Worm (Caenorhabditis elegans) whole organism, late embryonic: ENCODE results near the gene secs-1.

Experiments
- C08G9.2 ChIP-seq: sonication (generic microtip); optimal IDR thresholded peaks from 2 replicates; lab custom pipeline; 2016; ENCODE audit warnings: mild to moderate bottlenecking, missing genetic modification characterization, moderate library complexity, missing compliant biosample characterization
- C38D4.7 ChIP-seq: fragments of 200-800 bp; sonication (Bioruptor generic); optimal IDR thresholded peaks from 2 replicates; lab custom pipeline; 2018; ENCODE audit warnings: mild to moderate bottlenecking, missing genetic modification characterization, moderate library complexity, missing compliant biosample characterization
- K02D7.2 ChIP-seq: sonication (generic microtip); optimal IDR thresholded peaks from 2 replicates; lab custom pipeline; 2017; ENCODE audit warnings: mild to moderate bottlenecking, missing genetic modification characterization, missing compliant biosample characterization
- K09A11.1 ChIP-seq: sonication (generic microtip); optimal IDR thresholded peaks from 2 replicates; lab custom pipeline; 2017; ENCODE audit warnings: antibody characterized with exemption, mild to moderate bottlenecking, missing genetic modification characterization, missing compliant biosample characterization; ENCODE audit not compliant: insufficient read depth
- T23F11.4 ChIP-seq: fragments of 200-800 bp; sonication (Bioruptor generic); optimal IDR thresholded peaks from 2 replicates; lab custom pipeline; 2018; ENCODE audit warnings: mild to moderate bottlenecking, missing genetic modification characterization, missing compliant biosample characterization
- Y22D7AL.16 ChIP-seq: sonication (generic microtip); optimal IDR thresholded peaks from 2 replicates; lab custom pipeline; 2016; ENCODE audit warnings: missing genetic modification characterization, missing compliant biosample characterization
- ceh-14 ChIP-seq: sonication (generic microtip); optimal IDR thresholded peaks from 2 replicates; lab custom pipeline; 2016; ENCODE audit warnings: missing genotype, missing genetic modification characterization, missing compliant biosample characterization
- ceh-22 ChIP-seq: sonication (generic microtip); optimal IDR thresholded peaks from 2 replicates; lab custom pipeline; 2017; ENCODE audit warnings: missing biosample characterization, missing genetic modification characterization
- ceh-24 ChIP-seq: sonication (generic microtip); optimal IDR thresholded peaks from 2 replicates; lab custom pipeline; 2016; ENCODE audit warnings: mild to moderate bottlenecking, missing genetic modification characterization, missing compliant biosample characterization
- ceh-30 ChIP-seq: fragments of 150-350 bp; optimal IDR thresholded peaks from 2 replicates; lab custom pipeline; 2014; ENCODE audit warnings: missing biosample characterization, missing genetic modification characterization
- ceh-31 ChIP-seq: sonication (generic microtip); optimal IDR thresholded peaks from 2 replicates; lab custom pipeline; 2016; ENCODE audit warnings: missing genetic modification characterization, missing compliant biosample characterization
- ceh-34 ChIP-seq: sonication (generic microtip); optimal IDR thresholded peaks from 2 replicates; lab custom pipeline; 2016; ENCODE audit warnings: mild to moderate bottlenecking, missing genetic modification characterization, missing compliant biosample characterization
- ceh-45 ChIP-seq: fragments of 200-800 bp; sonication (Bioruptor generic); IDR thresholded peaks from 2 replicates; pipeline ENCODE4 v1.3.6; 2022; ENCODE audit warnings: missing genetic modification reagents, missing genetic modification characterization, missing compliant biosample characterization
- ceh-48 ChIP-seq: sonication (generic microtip); optimal IDR thresholded peaks from 2 replicates; lab custom pipeline; 2016; ENCODE audit warnings: missing genetic modification characterization, inconsistent platforms, missing compliant biosample characterization
- ceh-6 ChIP-seq: fragments of 200-800 bp; sonication (Bioruptor generic); optimal IDR thresholded peaks from 2 replicates; lab custom pipeline; 2018; ENCODE audit warnings: mild to moderate bottlenecking, missing genetic modification characterization, missing compliant biosample characterization
- che-1 ChIP-seq: sonication (generic microtip); optimal IDR thresholded peaks from 2 replicates; lab custom pipeline; 2016; ENCODE audit warnings: mild to moderate bottlenecking, missing genetic modification characterization, missing compliant biosample characterization
- elt-2 ChIP-seq: sonication (generic microtip); optimal IDR thresholded peaks from 2 replicates; lab custom pipeline; 2016; ENCODE audit warnings: missing genetic modification reagents, missing genetic modification characterization, missing compliant biosample characterization
- elt-4 ChIP-seq: sonication (generic microtip); optimal IDR thresholded peaks from 2 replicates; lab custom pipeline; 2016; ENCODE audit warnings: missing genetic modification characterization, missing compliant biosample characterization
- ets-4 ChIP-seq: sonication (generic microtip); optimal IDR thresholded peaks from 2 replicates; lab custom pipeline; 2016; ENCODE audit warnings: missing genetic modification characterization, missing compliant biosample characterization
- eyg-1 ChIP-seq: sonication (generic microtip); optimal IDR thresholded peaks from 2 replicates; lab custom pipeline; 2016; ENCODE audit warnings: missing genotype, missing genetic modification characterization, missing compliant biosample characterization
- fax-1 ChIP-seq: sonication (generic microtip); optimal IDR thresholded peaks from 2 replicates; lab custom pipeline; 2016; ENCODE audit warnings: missing genotype, missing genetic modification characterization, missing compliant biosample characterization
- fkh-10 ChIP-seq: fragments of 150-350 bp; optimal IDR thresholded peaks from 2 replicates; lab custom pipeline; 2014; ENCODE audit warnings: missing biosample characterization, missing genetic modification reagents, missing genetic modification characterization
- fkh-6 ChIP-seq: sonication (generic microtip); optimal IDR thresholded peaks from 2 replicates; lab custom pipeline; 2016; ENCODE audit warnings: missing genetic modification characterization, missing compliant biosample characterization
- gmeb-2 ChIP-seq: sonication (generic microtip); optimal IDR thresholded peaks from 2 replicates; lab custom pipeline; 2016; ENCODE audit warnings: missing genetic modification characterization, inconsistent platforms, missing compliant biosample characterization
- hlh-13 ChIP-seq: fragments of 200-800 bp; sonication (Bioruptor generic); optimal IDR thresholded peaks from 2 replicates; lab custom pipeline; 2018; ENCODE audit warnings: mild to moderate bottlenecking, missing genetic modification characterization, missing compliant biosample characterization
- hlh-15 ChIP-seq: sonication (generic microtip); optimal IDR thresholded peaks from 2 replicates; lab custom pipeline; 2016; ENCODE audit warnings: missing genetic modification characterization, missing compliant biosample characterization
- hlh-30 ChIP-seq: sonication (generic microtip); optimal IDR thresholded peaks from 2 replicates; lab custom pipeline; 2017; ENCODE audit warnings: antibody characterized with exemption, missing genetic modification characterization, missing compliant biosample characterization; ENCODE audit not compliant: insufficient read depth
- hlh-6 ChIP-seq: sonication (generic microtip); optimal IDR thresholded peaks from 2 replicates; lab custom pipeline; 2016; ENCODE audit warnings: missing genotype, missing genetic modification characterization, missing compliant biosample characterization
- lim-6 ChIP-seq: sonication (generic microtip); optimal IDR thresholded peaks from 2 replicates; lab custom pipeline; 2016; ENCODE audit warnings: missing genetic modification characterization, missing compliant biosample characterization
- lin-11 ChIP-seq: fragments of 200-800 bp; sonication (Bioruptor generic); optimal IDR thresholded peaks from 2 replicates; lab custom pipeline; 2018; ENCODE audit warnings: mild to moderate bottlenecking, missing genetic modification characterization, missing compliant biosample characterization
- nfya-1 ChIP-seq: sonication (generic microtip); optimal IDR thresholded peaks from 2 replicates; lab custom pipeline; 2017; ENCODE audit warnings: missing genetic modification characterization, mild to moderate bottlenecking, missing compliant biosample characterization, antibody characterized with exemption, moderate library complexity
- nhr-11 ChIP-seq: fragments of 150-350 bp; optimal IDR thresholded peaks from 2 replicates; lab custom pipeline; 2014; ENCODE audit warnings: missing biosample characterization, missing genetic modification characterization
- nhr-232 ChIP-seq: sonication (generic microtip); optimal IDR thresholded peaks from 2 replicates; lab custom pipeline; 2016; ENCODE audit warnings: missing genetic modification characterization, missing compliant biosample characterization
- odd-2 ChIP-seq: sonication (generic microtip); optimal IDR thresholded peaks from 2 replicates; lab custom pipeline; 2017; ENCODE audit warnings: antibody characterized with exemption, mild to moderate bottlenecking, missing genetic modification characterization, missing compliant biosample characterization
- pag-3 ChIP-seq: sonication (generic microtip); optimal IDR thresholded peaks from 2 replicates; lab custom pipeline; 2016; ENCODE audit warnings: missing compliant biosample characterization, missing genetic modification characterization, borderline replicate concordance
- pat-9 ChIP-seq: fragments of 200-800 bp; sonication (Bioruptor generic); optimal IDR thresholded peaks from 2 replicates; lab custom pipeline; 2018; ENCODE audit warnings: mild to moderate bottlenecking, missing genetic modification characterization, moderate library complexity, missing compliant biosample characterization
- pros-1 ChIP-seq: fragments of 150-350 bp; optimal IDR thresholded peaks from 2 replicates; lab custom pipeline; 2014; ENCODE audit warnings: missing biosample characterization, missing genetic modification reagents, missing genetic modification characterization
- rnt-1 ChIP-seq: sonication (generic microtip); optimal IDR thresholded peaks from 2 replicates; lab custom pipeline; 2016; ENCODE audit warnings: missing genetic modification characterization, missing compliant biosample characterization
- sdc-2 ChIP-seq: sonication (generic microtip); optimal IDR thresholded peaks from 2 replicates; lab custom pipeline; 2016; ENCODE audit warnings: missing genotype, missing genetic modification characterization, missing compliant biosample characterization
- tbx-7 ChIP-seq: sonication (generic microtip); optimal IDR thresholded peaks from 2 replicates; lab custom pipeline; 2016; ENCODE audit warnings: missing genotype, missing genetic modification characterization, missing compliant biosample characterization
- ttx-3 ChIP-seq: sonication (generic microtip); optimal IDR thresholded peaks from 2 replicates; lab custom pipeline; 2016; ENCODE audit warnings: missing genetic modification reagents, missing genetic modification characterization, missing compliant biosample characterization
- unc-3 ChIP-seq, 2 experiments: fragments of 200-800 bp in 1 of 2; sonication (Bioruptor generic) in 1 of 2; sonication (generic microtip) in 1 of 2; conservative IDR thresholded peaks in 1 of 2; optimal IDR thresholded peaks in 1 of 2; 2 replicates each; pipeline versions ENCODE4 v1.3.6 to Lab custom; 2016 to 2022; ENCODE audit warnings: missing compliant biosample characterization in 2 of 2, missing genetic modification characterization in 2 of 2, missing genetic modification reagents in 1 of 2
- unc-42 ChIP-seq: sonication (generic microtip); optimal IDR thresholded peaks from 2 replicates; lab custom pipeline; 2016; ENCODE audit warnings: missing genotype, missing genetic modification characterization, missing compliant biosample characterization
- unc-86 ChIP-seq: sonication (generic microtip); optimal IDR thresholded peaks from 2 replicates; lab custom pipeline; 2016; ENCODE audit warnings: missing genetic modification characterization, missing compliant biosample characterization
- zip-5 ChIP-seq: sonication (generic microtip); optimal IDR thresholded peaks from 2 replicates; lab custom pipeline; 2016; ENCODE audit warnings: missing genetic modification characterization, missing compliant biosample characterization

The secs-1 gene

DNA sequence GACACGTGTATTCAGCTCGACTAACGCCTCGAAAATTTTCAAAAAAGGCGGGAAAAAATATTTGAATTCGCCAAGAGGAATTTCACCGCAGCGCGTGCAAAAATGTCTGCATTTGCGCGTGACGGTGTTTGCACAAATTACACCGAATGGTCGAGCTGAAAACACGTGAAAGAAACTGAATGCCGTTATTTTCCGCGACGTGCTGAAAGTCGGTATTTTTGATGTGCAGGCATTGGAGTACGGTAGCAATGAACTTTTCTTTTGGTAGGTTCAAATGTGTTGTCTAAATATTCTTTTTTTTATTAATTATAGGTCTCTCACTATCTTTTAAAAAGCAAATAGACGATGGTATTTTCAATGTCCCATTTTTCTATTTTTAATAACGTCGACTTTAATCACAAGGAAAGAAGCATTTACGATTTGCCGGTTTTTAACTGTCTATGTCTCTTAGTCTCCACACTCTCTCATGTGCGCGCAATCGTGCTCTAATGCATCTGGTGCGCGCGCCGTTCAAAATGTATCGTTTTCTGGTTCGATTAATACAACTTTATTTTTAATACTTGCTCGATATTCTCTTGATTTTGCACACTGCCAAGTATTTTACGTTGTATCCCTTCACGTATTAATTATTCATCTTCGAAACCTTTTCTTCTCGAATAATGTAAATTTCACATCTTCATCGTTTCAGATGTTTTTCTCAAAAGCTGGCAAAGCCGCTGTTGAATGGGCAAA is 9.3 kb upstream of the secs-1 start, which contains the start of the genes C29A12.1 and lig-1:
C29A12.1 (minus strand) TSS at position 63 of the 732 bp plus-strand sequence.
lig-1 (plus strand) TSS at position 682 of the 732 bp plus-strand sequence.
- TF ChIP-seq hlh-13 (GFP tag; lab: Kevin White, UChicago) (no peak), gmeb-2 (no peak), K02D7.2 (tag; lab: Kevin White, UChicago) (no peak), nhr-232 (no peak), elt-4 (tag; lab: Kevin White, UChicago) (no peak), ceh-31 (tag; lab: Kevin White, UChicago) (peak; percentile 16)

DNA sequence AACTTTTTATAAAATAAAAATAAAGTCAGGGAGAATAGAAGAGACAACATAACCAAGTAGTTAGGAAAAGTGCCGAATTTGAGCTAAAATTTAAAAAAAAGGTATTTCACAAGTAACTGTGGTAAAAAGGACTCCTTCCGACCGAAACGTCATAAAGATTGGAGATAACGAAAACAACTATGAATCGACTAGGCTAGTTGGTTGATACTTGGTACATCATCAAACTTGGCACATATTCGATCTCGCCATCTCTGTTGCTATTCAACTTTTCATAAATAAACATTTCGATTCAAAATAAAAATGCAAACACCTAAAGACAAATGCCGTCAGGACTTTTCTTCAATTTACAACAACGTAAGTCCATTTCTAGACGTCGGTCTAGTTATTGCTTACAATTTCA is 7.5 kb upstream of the secs-1 start, which contains the start of gene C29A12.22:
C29A12.22 (plus strand) TSS at position 301 of the 400 bp plus-strand sequence.
- no peak for TF ChIP-seq fkh-6
- TF ChIP-seq ceh-30: no peak
- no peak for TF ChIP-seq ttx-3 (tag; lab: Kevin White, UChicago)
- no peak for TF ChIP-seq rnt-1 (tag; lab: Kevin White, UChicago)
- no peak for TF ChIP-seq ceh-31 (tag; lab: Kevin White, UChicago)
- no peak for TF ChIP-seq lim-6 (tag; lab: Kevin White, UChicago)

DNA sequence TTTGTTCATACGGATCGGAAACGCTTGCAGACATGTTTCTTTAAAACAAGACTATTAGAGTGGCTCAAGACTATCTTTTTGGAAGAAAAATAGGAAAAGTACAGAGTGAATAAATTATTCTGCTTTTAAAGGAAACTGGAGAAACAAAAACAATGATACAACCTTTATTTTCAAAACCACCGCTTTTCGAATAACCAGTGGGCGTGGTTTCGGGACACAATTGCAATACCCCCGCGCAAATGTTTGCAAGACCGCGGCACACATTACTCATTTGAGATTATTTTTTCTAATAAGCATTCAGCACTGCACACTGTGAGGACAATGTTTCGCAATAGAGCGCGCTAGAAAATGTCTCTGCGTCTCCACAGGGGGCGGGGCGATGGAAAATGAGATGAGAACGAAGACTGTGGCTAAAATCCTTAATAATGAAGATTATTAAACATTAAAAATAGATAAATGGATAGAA is 3.6 kb upstream of the secs-1 start, which contains the start of gene plrg-1:
plrg-1 (minus strand) TSS at position 51 of the 466 bp plus-strand sequence.
- TF ChIP-seq T23F11.4 (GFP tag; lab: Kevin White, UChicago): peak; percentile 76
- peak; percentile 94 for TF ChIP-seq ceh-34 (tag; lab: Kevin White, UChicago)
- TF ChIP-seq C38D4.7 (GFP tag; lab: Kevin White, UChicago): peak; percentile 74
- peak; percentile 60 for TF ChIP-seq ets-4 (tag; lab: Kevin White, UChicago)
- TF ChIP-seq ceh-24: no peak
- TF ChIP-seq nhr-11 (tag; lab: Kevin White, UChicago): no peak
- peak; percentile 71 for TF ChIP-seq fkh-6
- peak; percentile 76 for TF ChIP-seq che-1 (tag; lab: Kevin White, UChicago)
- peak; percentile 82 for TF ChIP-seq ceh-6 (GFP tag; lab: Kevin White, UChicago)
- peak; percentile 76 for TF ChIP-seq ceh-45 (GFP tag; lab: Robert Waterston, UW)
- peak; percentile 79 for TF ChIP-seq lin-11 (tag; lab: Kevin White, UChicago)
- peak; percentile 60 for TF ChIP-seq pag-3 (tag; lab: Kevin White, UChicago)
- peak; percentile 63 for TF ChIP-seq zip-5 (tag; lab: Kevin White, UChicago)
- TF ChIP-seq ceh-14: peak; percentile 95
- peak; percentile 86 for TF ChIP-seq unc-3 (GFP tag; conservative IDR thresholded peaks at IDR 0.05; lab: Robert Waterston, UW)
- TF ChIP-seq unc-3 (tag; optimal IDR thresholded peaks at IDR 0.05; lab: Kevin White, UChicago): peak; percentile 86
- TF ChIP-seq ceh-48: peak; percentile 58
- TF ChIP-seq unc-86 (tag; lab: Kevin White, UChicago): peak; percentile 85
- TF ChIP-seq nfya-1: peak; percentile 91
- peak; percentile 37 for TF ChIP-seq odd-2 (tag; lab: Kevin White, UChicago)
- TF ChIP-seq hlh-6 (tag; lab: Kevin White, UChicago): peak; percentile 91
- TF ChIP-seq tbx-7: peak; percentile 53
- TF ChIP-seq pros-1 (tag; lab: Kevin White, UChicago): peak; percentile 17
- peak; percentile 70 for TF ChIP-seq hlh-30
- TF ChIP-seq eyg-1 (tag; lab: Kevin White, UChicago): peak; percentile 76
- peak; percentile 92 for TF ChIP-seq elt-2 (tag; lab: Kevin White, UChicago)
- TF ChIP-seq rnt-1 (tag; lab: Kevin White, UChicago): peak; percentile 90
- peak; percentile 71 for TF ChIP-seq ceh-22 (tag; lab: Kevin White, UChicago)
- peak; percentile 78 for TF ChIP-seq fax-1 (tag; lab: Kevin White, UChicago)
- TF ChIP-seq ttx-3 (tag; lab: Kevin White, UChicago): peak; percentile 83
- TF ChIP-seq fkh-10: peak; percentile 22
- peak; percentile 74 for TF ChIP-seq lim-6 (tag; lab: Kevin White, UChicago)
- TF ChIP-seq hlh-15 (tag; lab: Kevin White, UChicago): peak; percentile 67
- TF ChIP-seq gmeb-2: peak; percentile 71
- TF ChIP-seq K09A11.1 (tag; lab: Kevin White, UChicago): peak; percentile 91
- TF ChIP-seq pat-9: peak; percentile 83
- peak; percentile 79 for TF ChIP-seq sdc-2 (tag; lab: Kevin White, UChicago)
- TF ChIP-seq ceh-30: no peak
- peak; percentile 63 for TF ChIP-seq Y22D7AL.16 (tag; lab: Kevin White, UChicago)
- TF ChIP-seq C08G9.2 (tag; lab: Kevin White, UChicago): peak; percentile 79
- peak; percentile 71 for TF ChIP-seq unc-42 (tag; lab: Kevin White, UChicago)
